Worm (Caenorhabditis elegans): ENCODE results near the gene gpa-2.

gpa-2 gene

ce11 chrV:8413432-8414021, 42.7 kb downstream of the gpa-2 start, which contains the start of gene vha-18 (continued):
- TF ChIP-seq F23B12.7 (tag; optimal IDR thresholded peaks at IDR 0.05; ENCODE audit: insufficient read depth) (no peak), ceh-40 (GFP tag; IDR thresholded peaks at IDR 0.05) (no peak), ztf-18 (tag; optimal IDR thresholded peaks at IDR 0.05) (peak; percentile 70), hlh-26 (GFP tag; conservative IDR thresholded peaks at IDR 0.05) (no peak), egl-18 (GFP tag; IDR thresholded peaks at IDR 0.05) (no peak), efl-1 (GFP tag; optimal IDR thresholded peaks at IDR 0.05) (peak; percentile 90), Y79H2A.3 (GFP tag; conservative IDR thresholded peaks at IDR 0.05) (peak; percentile 76; the same call in 1 of the 2 replicates), Y53G8AR.9 (GFP tag; conservative IDR thresholded peaks at IDR 0.05) (0 out of 2 replicates have a peak, but pooled peaks have one; percentile 60), cebp-1 (GFP tag; IDR thresholded peaks at IDR 0.05) (no peak), cebp-1 (tag; optimal IDR thresholded peaks at IDR 0.05) (no peak), nhr-80 (tag; optimal IDR thresholded peaks at IDR 0.05) (no peak), die-1 (tag; optimal IDR thresholded peaks at IDR 0.05) (no peak), attf-6 (GFP tag; IDR thresholded peaks at IDR 0.05) (peak; percentile 71), F49E8.2 (tag; optimal IDR thresholded peaks at IDR 0.05; ENCODE audit: insufficient read depth) (peak; percentile 74), F10E7.11 (tag; optimal IDR thresholded peaks at IDR 0.05) (no peak), hsf-1 (GFP tag; IDR thresholded peaks at IDR 0.05) (peak; percentile 89), egrh-3 (GFP tag; IDR thresholded peaks at IDR 0.05) (0 out of 2 replicates have a peak, but pooled peaks have one; percentile 9), lin-26 (GFP tag; IDR thresholded peaks at IDR 0.05) (no peak), ceh-79 (tag; optimal IDR thresholded peaks at IDR 0.05) (no peak), lin-40 (tag; optimal IDR thresholded peaks at IDR 0.05) (no peak), mcd-1 (GFP tag; IDR thresholded peaks at IDR 0.05) (peak; percentile 94), rpc-1 (optimal IDR thresholded peaks at IDR 0.05) (no peak), rpc-1 (tag; optimal IDR thresholded peaks at IDR 0.05) (no peak), rec-8 (tag; optimal IDR thresholded peaks at IDR 0.05) (no peak), mel-28 (tag; optimal IDR thresholded peaks at IDR 0.05; ENCODE audit: borderline replicate concordance) (no peak), F57A8.1 (GFP tag; optimal IDR thresholded peaks at IDR 0.05) (no peak), let-607 (tag; optimal IDR thresholded peaks at IDR 0.05) (no peak), rcor-1 (GFP tag; IDR thresholded peaks at IDR 0.05) (peak; percentile 91), tbp1 (GFP tag; optimal IDR thresholded peaks at IDR 0.05) (peak; percentile 63), madf-3 (GFP tag; IDR thresholded peaks at IDR 0.05) (peak; percentile 89), tlf-1 (GFP tag; optimal IDR thresholded peaks at IDR 0.05) (peak; percentile 90), athp-1 (tag; optimal IDR thresholded peaks at IDR 0.05) (peak; percentile 3), hlh-12 (tag; optimal IDR thresholded peaks at IDR 0.05) (no peak), K11D2.4 (GFP tag; IDR thresholded peaks at IDR 0.05) (no peak), ztf-3 (GFP tag; optimal IDR thresholded peaks at IDR 0.05) (no peak), ekl-4 (GFP tag; IDR thresholded peaks at IDR 0.05) (peak; percentile 84), Y95B8A.8 (GFP tag; IDR thresholded peaks at IDR 0.05) (peak; percentile 86; the same call in 1 of the 2 replicates), egl-44 (GFP tag; IDR thresholded peaks at IDR 0.05) (no peak), attf-3 (GFP tag; conservative IDR thresholded peaks at IDR 0.05) (peak; percentile 79), nhr-179 (tag; optimal IDR thresholded peaks at IDR 0.05) (no peak), lag-1 (GFP tag; IDR thresholded peaks at IDR 0.05) (no peak), somi-1 (GFP tag; optimal IDR thresholded peaks at IDR 0.05) (no peak), sptf-2 (GFP tag; optimal IDR thresholded peaks at IDR 0.05) (no peak), akir-1 (GFP tag; optimal IDR thresholded peaks at IDR 0.05) (no peak), ceh-58 (GFP tag; IDR thresholded peaks at IDR 0.05) (no peak), lsl-1 (GFP tag; optimal IDR thresholded peaks at IDR 0.05) (peak; percentile 93), C06A6.2 (GFP tag; conservative IDR thresholded peaks at IDR 0.05) (no peak), gei-17 (GFP tag; optimal IDR thresholded peaks at IDR 0.05) (no peak)

Data from whole organism, young adult.